Worm (Caenorhabditis elegans) whole organism, L4 larva: ENCODE data around the gene idpc-2.
"Not testable (repeated sequence)": the region's sequence is repeated elsewhere in the genome, so short reads cannot be mapped to it uniquely, and the experiment has no call there.

ENCODE experiments used
- F10B5.3 ChIP-seq: sonication (generic microtip); optimal IDR thresholded peaks from 2 replicates; lab custom pipeline; 2016; ENCODE audit warnings: mild to moderate bottlenecking, missing genetic modification characterization, missing compliant biosample characterization
- F37D6.2 ChIP-seq: sonication (generic microtip); optimal IDR thresholded peaks from 2 replicates; lab custom pipeline; 2016; ENCODE audit warnings: mild to moderate bottlenecking, missing genetic modification characterization, missing compliant biosample characterization
- F44E2.7 ChIP-seq: fragments of 200-800 bp; sonication (Bioruptor generic); IDR thresholded peaks from 2 replicates; pipeline ENCODE4 v2.1.2; 2022; ENCODE audit warnings: missing genetic modification characterization, missing compliant biosample characterization
- F49E8.2 ChIP-seq: sonication (generic microtip); optimal IDR thresholded peaks from 2 replicates; lab custom pipeline; 2016; ENCODE audit warnings: missing compliant biosample characterization, mild to moderate bottlenecking, missing genetic modification characterization, borderline replicate concordance
- T20F7.1 ChIP-seq: fragments of 200-800 bp; sonication (Bioruptor generic); optimal IDR thresholded peaks from 2 replicates; lab custom pipeline; 2018; ENCODE audit warnings: mild to moderate bottlenecking, missing genetic modification characterization, missing compliant biosample characterization
- Y5F2A.4 ChIP-seq: fragments of 200-800 bp; sonication (Bioruptor generic); optimal IDR thresholded peaks from 2 replicates; lab custom pipeline; 2018; ENCODE audit warnings: mild to moderate bottlenecking, missing genetic modification characterization, missing compliant biosample characterization
- Y75B8A.6 ChIP-seq: fragments of 200-800 bp; sonication (Bioruptor generic); IDR thresholded peaks from 2 replicates; pipeline ENCODE4 v1.3.6; 2022; ENCODE audit warnings: missing genetic modification reagents, missing genetic modification characterization, missing compliant biosample characterization
- ZK546.5 ChIP-seq, 2 experiments: sonication (generic microtip); optimal IDR thresholded peaks; 2 replicates each; lab custom pipeline; 2017; ENCODE audit warnings: missing biosample characterization in 2 of 2, missing genetic modification characterization in 2 of 2
- aha-1 ChIP-seq: fragments of 150-350 bp; peaks from one replicate; lab custom pipeline; 2014; ENCODE audit warnings: missing biosample characterization, missing genetic modification characterization
- ama-1 ChIP-seq: fragments of 150-350 bp; optimal IDR thresholded peaks from 2 replicates; lab custom pipeline; 2014; ENCODE audit warnings: inconsistent platforms, mixed read lengths
- ces-1 ChIP-seq: fragments of 150-350 bp; sonication (generic microtip); optimal IDR thresholded peaks from 4 replicates; lab custom pipeline; 2014; ENCODE audit warnings: missing biosample characterization, missing genetic modification reagents, missing genetic modification characterization
- ctbp-1 ChIP-seq: fragments of 200-800 bp; sonication (Bioruptor generic); IDR thresholded peaks from 2 replicates; pipeline ENCODE4 v1.3.6; 2022; ENCODE audit warnings: missing genetic modification reagents, missing genetic modification characterization, missing compliant biosample characterization
- daf-12 ChIP-seq: fragments of 150-350 bp; optimal IDR thresholded peaks from 2 replicates; lab custom pipeline; 2014; ENCODE audit warnings: missing biosample characterization, missing genetic modification reagents, missing genetic modification characterization
- dmd-6 ChIP-seq: fragments of 200-800 bp; sonication (Bioruptor generic); IDR thresholded peaks from 2 replicates; pipeline ENCODE4 v1.3.6; 2022; ENCODE audit warnings: missing genetic modification reagents, missing genetic modification characterization, missing compliant biosample characterization
- egl-27 ChIP-seq: sonication (generic microtip); optimal IDR thresholded peaks from 3 replicates; lab custom pipeline; 2017; ENCODE audit warnings: missing biosample characterization, missing genetic modification reagents, missing genetic modification characterization
- fos-1 ChIP-seq: fragments of 150-350 bp; optimal IDR thresholded peaks from 2 replicates; lab custom pipeline; 2014; ENCODE audit warnings: missing biosample characterization, missing genetic modification characterization
- lin-13 ChIP-seq: fragments of 150-350 bp; optimal IDR thresholded peaks from 2 replicates; lab custom pipeline; 2014; ENCODE audit warnings: missing biosample characterization, missing genetic modification reagents, missing genetic modification characterization
- lin-29 ChIP-seq: fragments of 200-800 bp; sonication (Bioruptor generic); IDR thresholded peaks from 2 replicates; pipeline ENCODE4 v1.3.6; 2022; ENCODE audit warnings: missing genetic modification reagents, missing genetic modification characterization, missing compliant biosample characterization
- nhr-10 ChIP-seq: fragments of 150-350 bp; optimal IDR thresholded peaks from 2 replicates; lab custom pipeline; 2014; ENCODE audit warnings: missing biosample characterization, missing genetic modification characterization
- nhr-102 ChIP-seq: sonication (generic microtip); optimal IDR thresholded peaks from 2 replicates; lab custom pipeline; 2016; ENCODE audit warnings: mild to moderate bottlenecking, missing genetic modification characterization, moderate library complexity, missing compliant biosample characterization
- nhr-28 ChIP-seq: fragments of 150-350 bp; optimal IDR thresholded peaks from 2 replicates; lab custom pipeline; 2014; ENCODE audit warnings: missing biosample characterization, missing genetic modification characterization
- nhr-48 ChIP-seq: sonication (generic microtip); optimal IDR thresholded peaks from 2 replicates; lab custom pipeline; 2016; ENCODE audit warnings: mild to moderate bottlenecking, missing genetic modification characterization, missing compliant biosample characterization
- nhr-6 ChIP-seq: fragments of 150-350 bp; optimal IDR thresholded peaks from 2 replicates; lab custom pipeline; 2014; ENCODE audit warnings: missing biosample characterization, missing genetic modification characterization
- nhr-76 ChIP-seq: fragments of 150-350 bp; optimal IDR thresholded peaks from 2 replicates; lab custom pipeline; 2014; ENCODE audit warnings: missing biosample characterization, missing genetic modification characterization
- nhr-77 ChIP-seq: fragments of 150-350 bp; optimal IDR thresholded peaks from 2 replicates; lab custom pipeline; 2014; ENCODE audit warnings: missing biosample characterization, missing genetic modification characterization
- pqm-1 ChIP-seq: sonication (generic microtip); optimal IDR thresholded peaks from 2 replicates; lab custom pipeline; 2017; ENCODE audit warnings: missing biosample characterization, missing genetic modification characterization
- saeg-2 ChIP-seq: fragments of 200-800 bp; sonication (Bioruptor generic); IDR thresholded peaks from 2 replicates; pipeline ENCODE4 v1.3.6; 2022; ENCODE audit warnings: missing genetic modification reagents, missing genetic modification characterization, missing compliant biosample characterization
- sdz-12 ChIP-seq: fragments of 200-800 bp; sonication (Bioruptor generic); optimal IDR thresholded peaks from 2 replicates; lab custom pipeline; 2018; ENCODE audit warnings: mild to moderate bottlenecking, missing genetic modification characterization, missing compliant biosample characterization
- spr-3 ChIP-seq: fragments of 200-800 bp; sonication (Bioruptor generic); optimal IDR thresholded peaks from 2 replicates; lab custom pipeline; 2018; ENCODE audit warnings: mild to moderate bottlenecking, missing genetic modification characterization, missing compliant biosample characterization
- unc-130 ChIP-seq: sonication (generic microtip); optimal IDR thresholded peaks from 2 replicates; lab custom pipeline; 2016; ENCODE audit warnings: missing genetic modification reagents, missing genetic modification characterization, missing compliant biosample characterization
- zfp-2 ChIP-seq: sonication (generic microtip); optimal IDR thresholded peaks from 2 replicates; lab custom pipeline; 2016; ENCODE audit warnings: mild to moderate bottlenecking, missing genetic modification characterization, missing compliant biosample characterization
- zfp-3 ChIP-seq: fragments of 200-800 bp; sonication (Bioruptor generic); conservative IDR thresholded peaks from 2 replicates; pipeline ENCODE4 v1.3.6; 2022; ENCODE audit warnings: missing genetic modification reagents, missing genetic modification characterization, missing compliant biosample characterization
- zip-2 ChIP-seq: fragments of 150-350 bp; optimal IDR thresholded peaks from 2 replicates; lab custom pipeline; 2014; ENCODE audit warnings: missing biosample characterization, missing genetic modification characterization
- ztf-7 ChIP-seq: fragments of 150-350 bp; optimal IDR thresholded peaks from 2 replicates; lab custom pipeline; 2014; ENCODE audit warnings: missing biosample characterization, missing genetic modification characterization

Gene idpc-2

DNA sequence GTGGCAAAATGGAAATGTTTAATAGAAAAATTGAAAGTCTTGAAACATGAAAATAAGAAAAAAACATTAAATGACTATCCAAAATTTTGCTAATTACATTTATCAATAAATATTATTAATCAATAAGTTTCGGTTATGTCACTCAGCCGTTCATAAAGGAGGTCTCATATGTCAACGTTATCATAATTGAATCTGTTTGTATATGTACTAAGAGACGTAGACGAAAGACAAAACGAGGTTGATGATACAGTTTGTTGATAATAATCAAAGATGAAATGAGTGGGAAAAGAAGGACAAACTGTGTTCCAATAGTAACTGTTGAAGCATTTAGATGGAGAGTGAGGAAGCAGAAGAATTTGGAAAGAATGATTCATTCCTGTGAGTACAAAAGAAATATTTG is 34.2 kb downstream of the idpc-2 start (continued):
- TF ChIP-seq nhr-6 (tag; lab: Kevin White, UChicago) (no peak), egl-27 (tag; lab: Kevin White, UChicago) (no peak), saeg-2 (no peak), zfp-2 (tag; lab: Kevin White, UChicago) (no peak), unc-130 (no peak), daf-12 (no peak), aha-1 (tag; lab: Kevin White, UChicago) (no peak), nhr-77 (no peak), ces-1 (GFP tag; lab: Kevin White, UChicago) (no peak), ctbp-1 (GFP tag; lab: Robert Waterston, UW) (no peak), spr-3 (GFP tag; lab: Kevin White, UChicago) (no peak), nhr-102 (tag; lab: Kevin White, UChicago) (no peak), nhr-28 (peak; percentile 46), F44E2.7 (GFP tag; lab: Robert Waterston, UW) (no peak), fos-1 (tag; lab: Kevin White, UChicago) (no peak), F37D6.2 (tag; lab: Kevin White, UChicago) (no peak), nhr-76 (tag; lab: Kevin White, UChicago) (no peak), Y75B8A.6 (GFP tag; lab: Robert Waterston, UW) (no peak), ZK546.5 (tag; optimal IDR thresholded peaks at IDR 0.05; lab: Kevin White, UChicago) (no peak), F49E8.2 (tag; lab: Kevin White, UChicago) (no peak), nhr-48 (tag; lab: Kevin White, UChicago) (peak; percentile 36), zip-2 (no peak), zfp-3 (GFP tag; lab: Robert Waterston, UW) (no peak), sdz-12 (GFP tag; lab: Kevin White, UChicago) (no peak), pqm-1 (tag; lab: Kevin White, UChicago) (peak; percentile 26), ztf-7 (tag; lab: Kevin White, UChicago) (no peak), dmd-6 (GFP tag; lab: Robert Waterston, UW) (peak; percentile 58), T20F7.1 (GFP tag; lab: Kevin White, UChicago) (peak; percentile 24), Y5F2A.4 (GFP tag; lab: Kevin White, UChicago) (no peak)

DNA sequence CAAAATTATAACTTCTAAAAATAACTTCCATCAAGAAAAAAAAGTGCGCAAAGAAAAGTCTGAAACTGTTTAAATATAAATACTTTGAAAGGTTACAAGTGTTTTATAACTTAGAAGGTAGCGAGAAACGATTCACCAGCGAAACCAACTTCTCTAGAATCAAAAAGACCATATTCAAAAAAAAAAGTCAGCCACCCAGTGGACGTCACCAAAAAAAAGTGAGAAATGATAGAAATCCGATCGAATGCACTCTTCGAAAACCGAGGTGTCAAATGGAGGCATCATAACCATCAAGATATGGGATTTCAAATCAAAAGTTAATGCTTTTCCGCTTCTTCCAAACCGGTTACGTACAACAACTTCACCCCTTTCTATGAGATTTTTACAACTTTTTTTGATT is 34.6 kb downstream of the idpc-2 start:
- no peak for TF ChIP-seq lin-13 (GFP tag; lab: Kevin White, UChicago)

DNA sequence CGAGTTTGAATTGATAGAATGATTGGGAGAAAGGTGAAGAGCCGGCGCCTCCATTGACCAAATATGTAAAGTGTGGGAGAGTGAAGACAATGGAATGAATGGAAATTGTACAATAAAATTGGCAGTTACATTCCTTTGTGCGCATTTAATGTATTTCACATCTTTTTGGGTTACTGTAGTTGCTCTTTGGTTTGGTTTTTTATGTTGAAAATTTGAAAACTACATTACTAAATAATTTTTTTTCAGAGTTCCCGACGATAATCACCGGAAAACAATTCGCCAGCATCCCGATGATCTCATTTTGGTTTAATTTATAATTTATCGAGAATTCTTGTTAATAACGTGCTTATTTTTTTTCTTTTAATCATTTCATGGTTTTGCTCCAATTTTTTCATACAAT is 40.2 kb downstream of the idpc-2 start, which contains the start of gene C10B5.1:
Gene C10B5.1 (plus strand): TSS at position 301 of the 400 bp plus-strand sequence.
- TF ChIP-seq ama-1, result no peak
- TF ChIP-seq lin-29 (GFP tag; lab: Robert Waterston, UW), result no peak
- TF ChIP-seq, all 104 proteins: peak for 0

DNA sequence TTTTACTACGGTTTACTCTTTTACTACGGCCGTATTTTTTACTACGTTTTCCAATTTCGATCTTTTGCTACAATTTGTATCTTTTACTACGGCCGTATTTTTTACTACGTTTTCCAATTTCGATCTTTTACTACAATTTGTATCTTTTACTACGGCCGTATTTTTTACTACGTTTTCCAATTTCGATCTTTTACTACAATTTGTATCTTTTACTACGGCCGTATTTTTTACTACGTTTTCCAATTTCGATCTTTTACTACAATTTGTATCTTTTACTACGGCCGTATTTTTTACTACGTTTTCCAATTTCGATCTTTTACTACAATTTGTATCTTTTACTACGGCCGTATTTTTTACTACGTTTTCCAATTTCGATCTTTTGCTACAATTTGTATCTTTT is 46.4 kb downstream of the idpc-2 start, which contains the start of gene F25G6.1:
Gene F25G6.1 (plus strand): TSS at position 301 of the 400 bp plus-strand sequence.
- TF ChIP-seq F44E2.7 (GFP tag; lab: Robert Waterston, UW); F10B5.3; nhr-10 (tag; lab: Kevin White, UChicago): not testable (repeated sequence)
